Worm (Caenorhabditis elegans): ENCODE measurements around the gene col-142.

The col-142 gene

DNA sequence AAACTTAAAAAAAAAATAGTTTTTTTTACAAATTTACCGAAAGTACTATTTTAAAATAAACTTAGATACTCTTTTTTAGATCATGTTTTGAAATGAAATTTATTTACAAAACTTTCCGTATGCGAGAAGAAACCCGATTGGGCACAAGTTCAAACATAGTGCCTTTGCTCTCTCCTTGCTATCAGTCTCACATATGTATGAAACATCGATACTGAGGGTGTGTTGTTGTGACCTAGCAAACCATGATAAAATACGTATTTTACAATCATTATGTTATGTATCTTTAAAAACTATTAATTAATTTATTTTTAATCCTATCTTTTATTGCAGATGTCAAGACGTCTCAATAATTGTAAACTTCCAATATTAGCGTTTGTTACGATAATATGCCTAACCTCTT lies 20.9 kb upstream of the col-142 start:
- TF ChIP-seq lsy-2 (tag; optimal IDR thresholded peaks at IDR 0.05) (no peak), ham-2 (GFP tag; optimal IDR thresholded peaks at IDR 0.05) (no peak), drap-1 (GFP tag; optimal IDR thresholded peaks at IDR 0.05) (no peak), nhr-28 (tag; optimal IDR thresholded peaks at IDR 0.05) (no peak), ceh-39 (tag; optimal IDR thresholded peaks at IDR 0.05) (no peak), unc-62 (GFP tag; optimal IDR thresholded peaks at IDR 0.05) (no peak), ztf-11 (tag; optimal IDR thresholded peaks at IDR 0.05) (no peak), unc-39 (tag; optimal IDR thresholded peaks at IDR 0.05) (no peak), snpc-4 (tag; optimal IDR thresholded peaks at IDR 0.05) (no peak), mab-5 (tag; optimal IDR thresholded peaks at IDR 0.05) (no peak), M03D4.4 (tag; optimal IDR thresholded peaks at IDR 0.05) (no peak), flh-1 (GFP tag; optimal IDR thresholded peaks at IDR 0.05) (no peak)

DNA sequence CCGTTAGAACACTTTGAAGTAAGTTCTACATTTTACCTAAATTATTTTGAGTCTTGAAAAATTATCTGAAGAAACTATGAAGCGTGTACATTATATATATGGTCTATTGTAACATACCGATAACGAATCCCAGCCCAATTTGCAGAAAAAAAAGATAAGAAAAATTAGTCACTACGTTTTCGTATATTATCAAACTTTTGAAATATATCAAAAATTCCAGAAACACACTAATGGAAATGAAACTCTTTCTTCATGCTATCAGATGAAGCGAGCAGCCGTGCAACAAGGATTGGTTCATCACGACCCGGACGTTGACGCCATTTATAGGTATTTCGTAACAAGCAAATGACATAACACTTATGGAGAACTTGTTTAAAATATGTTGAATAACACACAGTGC lies 19.1 kb upstream of the col-142 start:
- TF ChIP-seq unc-62 (GFP tag; optimal IDR thresholded peaks at IDR 0.05) (no peak), ceh-83 (GFP tag; optimal IDR thresholded peaks at IDR 0.05) (no peak), mls-2 (tag; optimal IDR thresholded peaks at IDR 0.05) (no peak), mep-1 (tag; optimal IDR thresholded peaks at IDR 0.05) (no peak), mab-5 (tag; optimal IDR thresholded peaks at IDR 0.05) (no peak)

DNA sequence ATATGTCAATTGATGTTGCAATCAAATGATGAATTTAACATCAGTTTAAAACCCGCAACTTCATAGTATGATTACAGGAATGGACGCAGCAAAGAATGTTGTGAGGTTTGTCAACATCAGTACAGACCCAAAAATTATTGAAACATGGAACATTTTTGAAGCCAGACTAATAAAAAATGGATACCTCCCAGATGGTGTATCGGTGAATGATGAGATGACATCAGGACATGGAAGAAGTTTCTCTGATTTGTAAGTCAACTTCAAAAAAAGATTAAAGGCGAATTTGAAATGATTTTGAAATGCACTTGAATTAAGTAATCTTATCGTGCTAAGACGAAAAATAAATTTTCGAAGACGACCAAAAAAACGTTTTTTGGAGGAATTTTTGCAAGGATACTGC lies 17.1 kb upstream of the col-142 start:
- no peak for TF ChIP-seq mep-1 (tag; optimal IDR thresholded peaks at IDR 0.05)
- no peak for TF ChIP-seq bed-3 (GFP tag; optimal IDR thresholded peaks at IDR 0.05)
- no peak for TF ChIP-seq ham-2 (GFP tag; optimal IDR thresholded peaks at IDR 0.05)
- TF ChIP-seq mab-5 (tag; optimal IDR thresholded peaks at IDR 0.05): no peak
- TF ChIP-seq ceh-43 (GFP tag; optimal IDR thresholded peaks at IDR 0.05): no peak
- TF ChIP-seq blmp-1 (tag; optimal IDR thresholded peaks at IDR 0.05): no peak
- no peak for TF ChIP-seq unc-39 (tag; optimal IDR thresholded peaks at IDR 0.05)
- TF ChIP-seq unc-120 (tag; optimal IDR thresholded peaks at IDR 0.05; ENCODE audit: poor library complexity, severe bottlenecking): no peak
- no peak for TF ChIP-seq nhr-237 (tag; optimal IDR thresholded peaks at IDR 0.05)
- no peak for TF ChIP-seq pha-4 (tag; optimal IDR thresholded peaks at IDR 0.05)
- TF ChIP-seq tbx-8 (GFP tag; optimal IDR thresholded peaks at IDR 0.05): no peak
- TF ChIP-seq mls-2 (tag; optimal IDR thresholded peaks at IDR 0.05): no peak

DNA sequence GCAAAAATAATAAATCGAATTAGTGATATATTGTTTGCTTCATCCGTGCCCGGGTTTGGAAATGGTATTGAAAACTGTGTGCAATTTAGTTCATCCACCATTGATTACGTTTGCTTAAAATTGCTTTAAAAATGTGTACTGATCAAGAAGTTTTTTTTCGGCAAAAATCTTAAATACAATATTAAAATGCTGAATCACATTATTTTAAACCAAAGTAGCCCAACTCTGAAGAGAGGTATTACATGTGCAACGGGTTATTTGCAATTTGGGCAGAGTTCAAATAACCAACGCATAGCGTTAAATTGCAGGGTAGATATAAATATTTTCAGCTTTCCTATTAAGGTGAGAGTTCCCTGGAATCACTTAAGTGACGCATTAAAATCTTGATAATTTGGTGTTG lies 13.8 kb upstream of the col-142 start, which contains the start of gene dmsr-14:
Gene dmsr-14 (minus strand): TSS at position 101 of the 400 bp plus-strand sequence.
- TF ChIP-seq pha-4 (tag; optimal IDR thresholded peaks at IDR 0.05) (no peak), nhr-237 (tag; optimal IDR thresholded peaks at IDR 0.05) (no peak), unc-62 (GFP tag; optimal IDR thresholded peaks at IDR 0.05) (no peak), cnd-1 (tag; optimal IDR thresholded peaks at IDR 0.05) (no peak), tbx-8 (GFP tag; optimal IDR thresholded peaks at IDR 0.05) (no peak), blmp-1 (tag; optimal IDR thresholded peaks at IDR 0.05) (no peak), ham-2 (GFP tag; optimal IDR thresholded peaks at IDR 0.05) (no peak)

- TF ChIP-seq tbx-8 (GFP tag; optimal IDR thresholded peaks at IDR 0.05) (no peak), mab-5 (tag; optimal IDR thresholded peaks at IDR 0.05) (no peak), cnd-1 (tag; optimal IDR thresholded peaks at IDR 0.05) (no peak), mep-1 (tag; optimal IDR thresholded peaks at IDR 0.05) (no peak), sem-2 (GFP tag; optimal IDR thresholded peaks at IDR 0.05) (no peak), M03D4.4 (tag; optimal IDR thresholded peaks at IDR 0.05) (no peak), nhr-237 (tag; optimal IDR thresholded peaks at IDR 0.05) (no peak), snpc-4 (tag; optimal IDR thresholded peaks at IDR 0.05) (no peak), nhr-76 (tag; optimal IDR thresholded peaks at IDR 0.05) (no peak), unc-120 (tag; optimal IDR thresholded peaks at IDR 0.05; ENCODE audit: poor library complexity, severe bottlenecking) (no peak), unc-39 (tag; optimal IDR thresholded peaks at IDR 0.05) (no peak), nhr-28 (tag; optimal IDR thresholded peaks at IDR 0.05) (no peak), ztf-11 (tag; optimal IDR thresholded peaks at IDR 0.05) (no peak), nhr-12 (tag; optimal IDR thresholded peaks at IDR 0.05) (no peak), zip-8 (tag; optimal IDR thresholded peaks at IDR 0.05) (no peak), nhr-2 (tag; optimal IDR thresholded peaks at IDR 0.05) (no peak), blmp-1 (tag; optimal IDR thresholded peaks at IDR 0.05) (no peak), mls-2 (tag; optimal IDR thresholded peaks at IDR 0.05) (no peak)
Measured at ce11 chrV:6819812-6820211, 11.2 kb upstream of the col-142 start, which contains the start of gene dmsr-13. dmsr-13 (minus strand) TSS chrV:6819912.

- no peak for TF ChIP-seq ceh-43 (GFP tag; optimal IDR thresholded peaks at IDR 0.05)
- TF ChIP-seq ceh-39 (tag; optimal IDR thresholded peaks at IDR 0.05): no peak
- TF ChIP-seq nhr-28 (tag; optimal IDR thresholded peaks at IDR 0.05): no peak
- no peak for TF ChIP-seq sem-2 (GFP tag; optimal IDR thresholded peaks at IDR 0.05)
- no peak for TF ChIP-seq mab-5 (tag; optimal IDR thresholded peaks at IDR 0.05)
- no peak for TF ChIP-seq nhr-2 (tag; optimal IDR thresholded peaks at IDR 0.05)
- TF ChIP-seq unc-39 (tag; optimal IDR thresholded peaks at IDR 0.05): no peak
- TF ChIP-seq unc-120 (tag; optimal IDR thresholded peaks at IDR 0.05; ENCODE audit: poor library complexity, severe bottlenecking): no peak
- TF ChIP-seq lin-32 (GFP tag; optimal IDR thresholded peaks at IDR 0.05): no peak
- TF ChIP-seq flh-1 (GFP tag; optimal IDR thresholded peaks at IDR 0.05): no peak
- TF ChIP-seq tbx-8 (GFP tag; optimal IDR thresholded peaks at IDR 0.05): no peak
- no peak for TF ChIP-seq lin-13 (tag; optimal IDR thresholded peaks at IDR 0.05)
- TF ChIP-seq unc-62 (GFP tag; optimal IDR thresholded peaks at IDR 0.05): no peak
- no peak for TF ChIP-seq pha-4 (tag; optimal IDR thresholded peaks at IDR 0.05)
- no peak for TF ChIP-seq mep-1 (tag; optimal IDR thresholded peaks at IDR 0.05)
- TF ChIP-seq ztf-11 (tag; optimal IDR thresholded peaks at IDR 0.05): no peak
Measured at ce11 chrV:6821509-6821908, 9.5 kb upstream of the col-142 start, which contains the start of gene T15B7.8. T15B7.8 (plus strand) TSS chrV:6821809.
